Fruit fly (Drosophila melanogaster) whole organism, embryonic: ENCODE data around the gene sage.

ENCODE experiments used
- Antp ChIP-seq: fragments of 200-800 bp; sonication (Bioruptor generic); optimal IDR thresholded peaks from 3 replicates; lab custom pipeline; 2016; ENCODE audit warnings: missing biosample characterization, missing genetic modification characterization
- Asciz ChIP-seq: fragments of 200-800 bp; sonication (Bioruptor generic); optimal IDR thresholded peaks from 2 replicates; lab custom pipeline; 2017; ENCODE audit warnings: missing biosample characterization, mild to moderate bottlenecking, missing genetic modification characterization, missing genetic modification reagents
- Bdp1 ChIP-seq: fragments of 200-800 bp; sonication (Bioruptor generic); optimal IDR thresholded peaks from 3 replicates; lab custom pipeline; 2016; ENCODE audit warnings: missing biosample characterization, missing genetic modification characterization
- CG10543 ChIP-seq: fragments of 200-800 bp; sonication (Bioruptor generic); optimal IDR thresholded peaks from 3 replicates; lab custom pipeline; 2017; ENCODE audit warnings: missing biosample characterization, mild to moderate bottlenecking, missing genetic modification characterization, moderate library complexity
- CG10565 ChIP-seq: fragments of 200-800 bp; sonication (Bioruptor generic); optimal IDR thresholded peaks from 3 replicates; lab custom pipeline; 2016; ENCODE audit warnings: missing biosample characterization, mild to moderate bottlenecking, missing genetic modification characterization
- CG10979 ChIP-seq: fragments of 200-800 bp; sonication (Bioruptor generic); optimal IDR thresholded peaks from 2 replicates; lab custom pipeline; 2018; ENCODE audit warnings: missing biosample characterization, mild to moderate bottlenecking, missing genetic modification characterization, moderate library complexity
- CG11695 ChIP-seq: fragments of 200-800 bp; sonication (Bioruptor generic); IDR thresholded peaks from 3 replicates; pipeline ENCODE4 v1.3.6; 2022; ENCODE audit warnings: missing biosample characterization, missing genetic modification characterization
- CG12219 ChIP-seq: fragments of 200-800 bp; sonication (Bioruptor generic); optimal IDR thresholded peaks from 3 replicates; lab custom pipeline; 2018; ENCODE audit warnings: missing biosample characterization, mild to moderate bottlenecking, missing genetic modification characterization
- CG12769 ChIP-seq: fragments of 200-800 bp; sonication (Bioruptor generic); optimal IDR thresholded peaks from 2 replicates; lab custom pipeline; 2019; ENCODE audit warnings: missing biosample characterization, mild to moderate bottlenecking, missing genetic modification characterization, moderate library complexity
- CG15479 ChIP-seq: fragments of 200-800 bp; sonication (Bioruptor generic); optimal IDR thresholded peaks from 3 replicates; lab custom pipeline; 2019; ENCODE audit warnings: missing biosample characterization, mild to moderate bottlenecking, missing genetic modification characterization, moderate library complexity
- CG15514 ChIP-seq: fragments of 200-800 bp; sonication (Bioruptor generic); optimal IDR thresholded peaks from 3 replicates; lab custom pipeline; 2017; ENCODE audit warnings: missing biosample characterization, missing genetic modification characterization, mild to moderate bottlenecking, moderate library complexity, missing genetic modification reagents
- CG17568 ChIP-seq: fragments of 200-800 bp; sonication (Bioruptor generic); optimal IDR thresholded peaks from 2 replicates; lab custom pipeline; 2018; ENCODE audit warnings: missing biosample characterization, mild to moderate bottlenecking, missing genetic modification characterization, moderate library complexity
- CG18262 ChIP-seq: fragments of 200-800 bp; optimal IDR thresholded peaks from 3 replicates; lab custom pipeline; 2019; ENCODE audit warnings: missing biosample characterization, mild to moderate bottlenecking, missing genetic modification characterization, moderate library complexity
- CG2116 ChIP-seq: fragments of 200-800 bp; sonication (Bioruptor generic); optimal IDR thresholded peaks from 3 replicates; lab custom pipeline; 2018; ENCODE audit warnings: missing biosample characterization, mild to moderate bottlenecking, missing genetic modification characterization
- CG30403 ChIP-seq: fragments of 200-800 bp; sonication (Bioruptor generic); optimal IDR thresholded peaks from 3 replicates; lab custom pipeline; 2016; ENCODE audit warnings: missing biosample characterization, missing genetic modification characterization
- CG32767 ChIP-seq: fragments of 200-800 bp; sonication (Bioruptor generic); IDR thresholded peaks from 2 replicates; pipeline ENCODE4 v1.3.6; 2022; ENCODE audit warnings: missing biosample characterization, missing genetic modification characterization
- CG3847 ChIP-seq: fragments of 200-800 bp; sonication (Bioruptor generic); IDR thresholded peaks from 2 replicates; pipeline ENCODE4 v1.3.6; 2022; ENCODE audit warnings: missing biosample characterization, missing genetic modification characterization
- CG4328 ChIP-seq: fragments of 200-800 bp; sonication (Bioruptor generic); optimal IDR thresholded peaks from 3 replicates; lab custom pipeline; 2017; ENCODE audit warnings: missing biosample characterization, missing genetic modification reagents, missing genetic modification characterization
- CG5180 ChIP-seq: fragments of 200-800 bp; sonication (Bioruptor generic); optimal IDR thresholded peaks from 3 replicates; lab custom pipeline; 2017; ENCODE audit warnings: missing biosample characterization, missing genetic modification characterization, mild to moderate bottlenecking, moderate library complexity, missing genetic modification reagents
- CG5245 ChIP-seq: fragments of 200-800 bp; sonication (Bioruptor generic); optimal IDR thresholded peaks from 3 replicates; lab custom pipeline; 2016; ENCODE audit warnings: missing biosample characterization, missing genetic modification characterization
- CG6654 ChIP-seq: fragments of 200-800 bp; sonication (Bioruptor generic); optimal IDR thresholded peaks from 2 replicates; lab custom pipeline; 2017; ENCODE audit warnings: missing biosample characterization, mild to moderate bottlenecking, missing genetic modification characterization
- CG7839 ChIP-seq: fragments of 200-800 bp; sonication (Bioruptor generic); optimal IDR thresholded peaks from 3 replicates; lab custom pipeline; 2018; ENCODE audit warnings: missing biosample characterization, mild to moderate bottlenecking, missing genetic modification characterization, moderate library complexity
- CG9215 ChIP-seq: fragments of 200-800 bp; sonication (Bioruptor generic); IDR thresholded peaks from 2 replicates; pipeline ENCODE4 v1.3.6; 2022; ENCODE audit warnings: missing biosample characterization, missing genetic modification characterization
- H15 ChIP-seq: fragments of 200-800 bp; sonication (Bioruptor generic); IDR thresholded peaks from 3 replicates; pipeline ENCODE4 v1.3.6; 2022; ENCODE audit warnings: missing biosample characterization, missing genetic modification characterization
- Hr3 ChIP-seq: fragments of 200-800 bp; sonication (Bioruptor generic); optimal IDR thresholded peaks from 3 replicates; lab custom pipeline; 2016; ENCODE audit warnings: missing biosample characterization, missing genetic modification characterization
- Lpt ChIP-seq: fragments of >200 bp; optimal IDR thresholded peaks from 2 replicates; lab custom pipeline; 2018; ENCODE audit warnings: missing biosample characterization, missing genetic modification characterization
- NFAT ChIP-seq: fragments of 200-800 bp; sonication (Bioruptor generic); IDR thresholded peaks from 2 replicates; pipeline ENCODE4 v1.3.6; 2022; ENCODE audit warnings: missing biosample characterization, missing genetic modification characterization
- Pdp1 ChIP-seq, 2 experiments: fragments of 200-800 bp; sonication (Bioruptor generic); optimal IDR thresholded peaks; 3 replicates each; lab custom pipeline; 2016; ENCODE audit warnings: missing biosample characterization in 2 of 2, missing genetic modification characterization in 2 of 2, mild to moderate bottlenecking in 1 of 2, moderate library complexity in 1 of 2
- Ssrp ChIP-seq: fragments of 200-800 bp; sonication (Bioruptor generic); optimal IDR thresholded peaks from 2 replicates; lab custom pipeline; 2018; ENCODE audit warnings: missing biosample characterization, mild to moderate bottlenecking, missing genetic modification characterization, moderate library complexity
- cad ChIP-seq: fragments of >200 bp; optimal IDR thresholded peaks from 2 replicates; lab custom pipeline; 2017; ENCODE audit warnings: missing biosample characterization, missing genetic modification characterization
- crc ChIP-seq: fragments of 200-800 bp; sonication (Bioruptor generic); optimal IDR thresholded peaks from 2 replicates; lab custom pipeline; 2016; ENCODE audit warnings: missing biosample characterization, missing genetic modification characterization
- gfzf ChIP-seq: fragments of 200-800 bp; sonication (Bioruptor generic); optimal IDR thresholded peaks from 2 replicates; lab custom pipeline; 2016; ENCODE audit warnings: missing biosample characterization, mild to moderate bottlenecking, missing genetic modification characterization, moderate library complexity
- gsb ChIP-seq: fragments of 200-800 bp; sonication (Bioruptor generic); IDR thresholded peaks from 2 replicates; pipeline ENCODE4 v1.3.6; 2022; ENCODE audit warnings: missing biosample characterization, missing genetic modification characterization
- h ChIP-seq: fragments of >200 bp; optimal IDR thresholded peaks from 2 replicates; lab custom pipeline; 2017
- hb ChIP-seq: fragments of 200-800 bp; sonication (Bioruptor generic); IDR thresholded peaks from 3 replicates; pipeline ENCODE4 v1.3.6; 2022; ENCODE audit warnings: missing biosample characterization, missing genetic modification characterization; ENCODE audit not compliant: partially characterized antibody
- her ChIP-seq: fragments of 200-800 bp; sonication (Bioruptor generic); optimal IDR thresholded peaks from 2 replicates; lab custom pipeline; 2016; ENCODE audit warnings: missing biosample characterization, missing genetic modification characterization
- kay ChIP-seq: fragments of 200-800 bp; sonication (Bioruptor generic); optimal IDR thresholded peaks from 2 replicates; lab custom pipeline; 2016; ENCODE audit warnings: missing biosample characterization, missing genetic modification characterization
- mam ChIP-seq: fragments of 200-800 bp; sonication (Bioruptor generic); optimal IDR thresholded peaks from 3 replicates; lab custom pipeline; 2016; ENCODE audit warnings: missing biosample characterization, missing genetic modification characterization
- nau ChIP-seq: fragments of 200-800 bp; sonication (Bioruptor generic); optimal IDR thresholded peaks from 3 replicates; lab custom pipeline; 2017; ENCODE audit warnings: missing biosample characterization, mild to moderate bottlenecking, missing genetic modification characterization, missing genetic modification reagents
- nerfin-1 ChIP-seq: fragments of 200-800 bp; sonication (Bioruptor generic); optimal IDR thresholded peaks from 3 replicates; lab custom pipeline; 2019; ENCODE audit warnings: missing biosample characterization, mild to moderate bottlenecking, missing genetic modification characterization, moderate library complexity
- org-1 ChIP-seq: fragments of 200-800 bp; sonication (Bioruptor generic); optimal IDR thresholded peaks from 2 replicates; lab custom pipeline; 2017; ENCODE audit warnings: missing biosample characterization, missing genetic modification characterization
- p53 ChIP-seq: fragments of 200-800 bp; sonication (Bioruptor generic); optimal IDR thresholded peaks from 2 replicates; lab custom pipeline; 2016; ENCODE audit warnings: missing biosample characterization, missing genetic modification characterization
- prd ChIP-seq, 3 experiments: fragments of >200 bp in 2 of 3; fragments of 200-800 bp in 1 of 3; sonication (Bioruptor generic) in 1 of 3; optimal IDR thresholded peaks in 2 of 3; IDR thresholded peaks in 1 of 3; 2 replicates in 2 of 3; 3 replicates in 1 of 3; pipeline versions ENCODE4 v1.3.6 to Lab custom; 2017 to 2022; ENCODE audit warnings: missing biosample characterization in 1 of 3, missing genetic modification characterization in 1 of 3
- slbo ChIP-seq: fragments of 200-800 bp; sonication (Bioruptor generic); IDR thresholded peaks from 2 replicates; pipeline ENCODE4 v1.3.6; 2022; ENCODE audit warnings: missing biosample characterization, missing genetic modification characterization
- slou ChIP-seq: fragments of 200-800 bp; sonication (Bioruptor generic); optimal IDR thresholded peaks from 3 replicates; lab custom pipeline; 2016; ENCODE audit warnings: missing biosample characterization, missing genetic modification characterization
- sna ChIP-seq: fragments of 200-800 bp; sonication (Bioruptor generic); IDR thresholded peaks from 2 replicates; pipeline ENCODE4 v1.3.6; 2022; ENCODE audit warnings: missing biosample characterization, missing genetic modification characterization; ENCODE audit not compliant: partially characterized antibody
- sqz ChIP-seq: fragments of 200-800 bp; sonication (Bioruptor generic); optimal IDR thresholded peaks from 3 replicates; lab custom pipeline; 2018; ENCODE audit warnings: missing biosample characterization, mild to moderate bottlenecking, missing genetic modification characterization
- sr ChIP-seq: fragments of 200-800 bp; sonication (Bioruptor generic); IDR thresholded peaks from 3 replicates; pipeline ENCODE4 v1.3.6; 2022; ENCODE audit warnings: missing biosample characterization, missing genetic modification characterization
- tll ChIP-seq, 2 experiments: fragments of 200-800 bp in 1 of 2; fragments of >200 bp in 1 of 2; sonication (Bioruptor generic) in 1 of 2; optimal IDR thresholded peaks; 2 replicates each; lab custom pipeline; 2017 to 2019; ENCODE audit warnings: missing biosample characterization in 2 of 2, missing genetic modification characterization in 2 of 2, mild to moderate bottlenecking in 1 of 2, moderate library complexity in 1 of 2
- tna ChIP-seq: fragments of 200-800 bp; sonication (Bioruptor generic); IDR thresholded peaks from 2 replicates; pipeline ENCODE4 v1.3.6; 2022; ENCODE audit warnings: missing biosample characterization, missing genetic modification characterization; ENCODE audit not compliant: partially characterized antibody

sage gene

DNA sequence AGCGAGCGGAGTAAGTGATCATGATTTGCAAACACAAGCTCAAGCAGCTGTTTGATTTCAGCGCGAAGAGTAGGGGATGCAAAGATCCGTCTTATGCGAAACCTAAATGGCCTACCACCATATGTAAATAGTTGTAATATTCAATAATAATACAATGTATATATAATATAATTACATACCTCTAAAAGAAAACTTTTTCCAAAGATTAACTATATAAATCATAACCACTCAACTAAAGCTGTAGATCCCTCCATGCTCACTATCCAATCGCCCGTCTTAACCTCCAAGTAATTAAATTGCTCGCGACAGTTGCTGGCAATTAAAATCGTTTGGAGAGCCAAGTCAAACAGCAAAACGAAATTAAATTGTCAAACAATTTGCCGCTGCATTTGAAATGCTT is 36.6 kb downstream of the sage start (continued):
- no peak for TF ChIP-seq gfzf (GFP tag; lab: Kevin White, UChicago)
- no peak for TF ChIP-seq her (GFP tag; lab: Kevin White, UChicago)
- no peak for TF ChIP-seq sqz (GFP tag; lab: Kevin White, UChicago)
- TF ChIP-seq Pdp1 (GFP tag; optimal IDR thresholded peaks at IDR 0.05; lab: Kevin White, UChicago): no peak
- TF ChIP-seq kay (GFP tag; lab: Kevin White, UChicago): peak; percentile 47
- no peak for TF ChIP-seq CG15479 (GFP tag; lab: Kevin White, UChicago)
- TF ChIP-seq CG7839 (tag; lab: Kevin White, UChicago): peak; percentile 86
- peak; percentile 77 for TF ChIP-seq CG11695
- TF ChIP-seq mam: peak; percentile 24
- TF ChIP-seq cad (GFP tag; lab: Kevin White, UChicago): no peak
- peak; percentile 28 for TF ChIP-seq CG12219 (GFP tag; lab: Kevin White, UChicago)
- no peak for TF ChIP-seq crc (GFP tag; lab: Kevin White, UChicago)
- peak; percentile 49 for TF ChIP-seq org-1 (GFP tag; lab: Kevin White, UChicago)
- no peak for TF ChIP-seq h
- peak; percentile 37 for TF ChIP-seq CG5245
- no peak for TF ChIP-seq Antp (GFP tag; lab: Kevin White, UChicago)
- no peak for TF ChIP-seq sr (GFP tag; lab: Robert Waterston, UW)
- TF ChIP-seq tll (GFP tag; optimal IDR thresholded peaks at IDR 0.05; lab: Kevin White, UChicago): no peak
- no peak for TF ChIP-seq Bdp1 (GFP tag; lab: Kevin White, UChicago)
- TF ChIP-seq Hr3: peak; percentile 78
- TF ChIP-seq CG32767 (GFP tag; lab: Robert Waterston, UW): peak; percentile 69
- TF ChIP-seq Ssrp (tag; lab: Kevin White, UChicago): peak; percentile 60
- peak; percentile 41 for TF ChIP-seq CG10979
- TF ChIP-seq p53 (GFP tag; lab: Kevin White, UChicago): no peak
- no peak for TF ChIP-seq nerfin-1 (tag; lab: Kevin White, UChicago)
- TF ChIP-seq CG15514 (GFP tag; lab: Kevin White, UChicago): peak; percentile 51
- peak; percentile 73; the same call in 2 of the 3 replicates for TF ChIP-seq H15 (GFP tag; lab: Robert Waterston, UW)
- TF ChIP-seq CG17568 (GFP tag; lab: Kevin White, UChicago): peak; percentile 3
- TF ChIP-seq NFAT (GFP tag; lab: Robert Waterston, UW): peak; percentile 57; the same call in 1 of the 2 replicates
- TF ChIP-seq slbo (GFP tag; lab: Robert Waterston, UW): peak; percentile 90
- no peak for TF ChIP-seq Lpt (GFP tag; lab: Kevin White, UChicago)
- no peak for TF ChIP-seq sna (GFP tag; lab: Robert Waterston, UW)
- TF ChIP-seq tna (GFP tag; lab: Robert Waterston, UW): no peak
- TF ChIP-seq nau: no peak
- TF ChIP-seq CG10543 (GFP tag; lab: Kevin White, UChicago): no peak
- TF ChIP-seq CG3847: peak; percentile 71
- TF ChIP-seq CG4328 (GFP tag; lab: Kevin White, UChicago): no peak
- TF ChIP-seq CG12769 (tag; lab: Kevin White, UChicago): no peak
- no peak for TF ChIP-seq hb (GFP tag; lab: Robert Waterston, UW)
- TF ChIP-seq CG6654 (GFP tag; lab: Kevin White, UChicago): peak; percentile 29
- TF ChIP-seq CG18262 (tag; lab: Kevin White, UChicago): peak; percentile 68
- peak; percentile 78 for TF ChIP-seq CG30403 (GFP tag; lab: Kevin White, UChicago)
- TF ChIP-seq slou (GFP tag; lab: Kevin White, UChicago): no peak
- peak; percentile 9 for TF ChIP-seq CG2116 (GFP tag; lab: Kevin White, UChicago)
- TF ChIP-seq gsb: peak; percentile 61
- TF ChIP-seq CG5180: no peak
- TF ChIP-seq Asciz (GFP tag; lab: Kevin White, UChicago): no peak
- no peak for TF ChIP-seq CG10565 (GFP tag; lab: Kevin White, UChicago)
- TF ChIP-seq CG9215 (GFP tag; lab: Robert Waterston, UW): peak; percentile 74
- TF ChIP-seq prd (optimal IDR thresholded peaks at IDR 0.05; lab: Kevin White, UChicago): no peak
- TF ChIP-seq prd (GFP tag; IDR thresholded peaks at IDR 0.05; lab: Robert Waterston, UW): peak; percentile 76
